Fruit fly (Drosophila melanogaster): ENCODE data around the gene GILT2.
A peak's percentile ranks its signal among the peaks of the same experiment; 100 is the strongest.

Gene GILT2

dm6 chr3R:23713901-23714300 is 35.2 kb downstream of the GILT2 start (continued):
- TF ChIP-seq CG4328 (GFP tag; optimal IDR thresholded peaks at IDR 0.05) (no peak), zen (tag; optimal IDR thresholded peaks at IDR 0.05) (peak; percentile 79), CG17361 (GFP tag; IDR thresholded peaks at IDR 0.05) (0 out of 3 replicates have a peak, but pooled peaks have one; percentile 32), br (optimal IDR thresholded peaks at IDR 0.05) (no peak), psq (GFP tag; optimal IDR thresholded peaks at IDR 0.05) (no peak), stc (GFP tag; IDR thresholded peaks at IDR 0.05) (peak; percentile 24; the same call in 1 of the 2 replicates), CG15514 (GFP tag; optimal IDR thresholded peaks at IDR 0.05) (peak; percentile 2), Lpt (GFP tag; optimal IDR thresholded peaks at IDR 0.05) (no peak), pros (GFP tag; optimal IDR thresholded peaks at IDR 0.05) (no peak), mld (GFP tag; IDR thresholded peaks at IDR 0.05; ENCODE audit: partially characterized antibody) (no peak), CG17829 (tag; optimal IDR thresholded peaks at IDR 0.05) (peak; percentile 47), bigmax (GFP tag; optimal IDR thresholded peaks at IDR 0.05) (no peak), p53 (GFP tag; optimal IDR thresholded peaks at IDR 0.05) (no peak), CG18619 (GFP tag; optimal IDR thresholded peaks at IDR 0.05) (peak; percentile 41), CG31365 (tag; optimal IDR thresholded peaks at IDR 0.05) (no peak), Drgx (GFP tag; IDR thresholded peaks at IDR 0.05) (peak; percentile 46), CG1233 (GFP tag; optimal IDR thresholded peaks at IDR 0.05) (peak; percentile 56), fu2 (GFP tag; optimal IDR thresholded peaks at IDR 0.05) (peak; percentile 7), emc (GFP tag; optimal IDR thresholded peaks at IDR 0.05) (no peak), CG12942 (GFP tag; optimal IDR thresholded peaks at IDR 0.05) (peak; percentile 40), dmrt11E (tag; optimal IDR thresholded peaks at IDR 0.05) (peak; percentile 80), CG8359 (GFP tag; optimal IDR thresholded peaks at IDR 0.05; ENCODE audit: borderline replicate concordance) (no peak), slou (GFP tag; optimal IDR thresholded peaks at IDR 0.05) (no peak), Taf1 (GFP tag; IDR thresholded peaks at IDR 0.05) (no peak), CG16779 (GFP tag; IDR thresholded peaks at IDR 0.05) (no peak), Adf1 (GFP tag; IDR thresholded peaks at IDR 0.05) (no peak), gem (tag; optimal IDR thresholded peaks at IDR 0.05) (peak; percentile 84), CG9817 (tag; optimal IDR thresholded peaks at IDR 0.05) (peak; percentile 34), Sry-β (GFP tag; optimal IDR thresholded peaks at IDR 0.05) (no peak), H2.0 (GFP tag; IDR thresholded peaks at IDR 0.05) (peak; percentile 57), CG6854 (GFP tag; optimal IDR thresholded peaks at IDR 0.05) (no peak), CkIIα-i1 (GFP tag; IDR thresholded peaks at IDR 0.05) (no peak), CG34224 (GFP tag; IDR thresholded peaks at IDR 0.05; ENCODE audit: partially characterized antibody) (no peak), Six4 (GFP tag; optimal IDR thresholded peaks at IDR 0.05) (peak; percentile 40), klu (GFP tag; IDR thresholded peaks at IDR 0.05) (peak; percentile 37; the same call in 1 of the 2 replicates), Fer1 (GFP tag; optimal IDR thresholded peaks at IDR 0.05) (no peak), NK7.1 (GFP tag; optimal IDR thresholded peaks at IDR 0.05) (no peak), ewg (GFP tag; optimal IDR thresholded peaks at IDR 0.05) (peak; percentile 36), bowl (GFP tag; IDR thresholded peaks at IDR 0.05) (no peak), CG15011 (GFP tag; optimal IDR thresholded peaks at IDR 0.05) (peak; percentile 9), shn (GFP tag; optimal IDR thresholded peaks at IDR 0.05) (no peak), aop (GFP tag; IDR thresholded peaks at IDR 0.05) (0 out of 2 replicates have a peak, but pooled peaks have one; percentile 13), ara (GFP tag; IDR thresholded peaks at IDR 0.05) (peak; percentile 75), Dp (GFP tag; optimal IDR thresholded peaks at IDR 0.05) (no peak), CG15269 (tag; optimal IDR thresholded peaks at IDR 0.05) (peak; percentile 76), CG8089 (GFP tag; optimal IDR thresholded peaks at IDR 0.05) (peak; percentile 16), hbn (GFP tag; IDR thresholded peaks at IDR 0.05; ENCODE audit: partially characterized antibody) (no peak), D19B (GFP tag; optimal IDR thresholded peaks at IDR 0.05) (no peak), CG1602 (GFP tag; optimal IDR thresholded peaks at IDR 0.05) (peak; percentile 64), CG2199 (GFP tag; IDR thresholded peaks at IDR 0.05) (no peak), nmo (GFP tag; optimal IDR thresholded peaks at IDR 0.05) (peak; percentile 78), Ptx1 (GFP tag; IDR thresholded peaks at IDR 0.05) (peak; percentile 65)
